Worm (Caenorhabditis elegans) whole organism, midembryonic: ENCODE data around the gene pfd-1.

Source experiments
- T22C8.4 ChIP-seq: fragments of 200-800 bp; sonication (Bioruptor generic); IDR thresholded peaks from 2 replicates; pipeline ENCODE4 v1.3.6; 2022; ENCODE audit warnings: missing genetic modification characterization, missing compliant biosample characterization
- cog-1 ChIP-seq: sonication (generic microtip); optimal IDR thresholded peaks from 2 replicates; lab custom pipeline; 2016; ENCODE audit warnings: missing genetic modification characterization, missing compliant biosample characterization
- flt-1 ChIP-seq: fragments of 200-800 bp; sonication (Bioruptor generic); IDR thresholded peaks from 2 replicates; pipeline ENCODE4 v1.3.6; 2022; ENCODE audit warnings: missing genetic modification characterization, missing compliant biosample characterization
- klf-2 ChIP-seq: fragments of 200-800 bp; sonication (Bioruptor generic); conservative IDR thresholded peaks from 2 replicates; pipeline ENCODE4 v1.3.6; 2022; ENCODE audit warnings: missing genetic modification reagents, missing genetic modification characterization, missing compliant biosample characterization
- med-1 ChIP-seq: sonication (generic microtip); optimal IDR thresholded peaks from 2 replicates; lab custom pipeline; 2017; ENCODE audit warnings: missing genetic modification characterization, mild to moderate bottlenecking, missing compliant biosample characterization, antibody characterized with exemption, missing genetic modification reagents; ENCODE audit not compliant: insufficient read depth
- tab-1 ChIP-seq: fragments of 200-800 bp; sonication (Bioruptor generic); IDR thresholded peaks from 2 replicates; pipeline ENCODE4 v1.3.6; 2022; ENCODE audit warnings: missing genetic modification characterization, missing compliant biosample characterization
- ztf-23 ChIP-seq: fragments of 200-800 bp; sonication (Bioruptor generic); IDR thresholded peaks from 2 replicates; pipeline ENCODE4 v1.3.6; 2022; ENCODE audit warnings: missing genetic modification reagents, missing genetic modification characterization, missing compliant biosample characterization
- ztf-29 ChIP-seq: fragments of 200-800 bp; sonication (Bioruptor generic); IDR thresholded peaks from 2 replicates; pipeline ENCODE4 v1.3.6; 2022; ENCODE audit warnings: missing genetic modification reagents, missing genetic modification characterization, missing compliant biosample characterization

ce11 chrIV:11159886-11160285 lies 10.0 kb downstream of the pfd-1 start, which contains the start of gene mboa-4:
- TF ChIP-seq ztf-23 (no peak), tab-1 (GFP tag; lab: Robert Waterston, UW) (no peak), T22C8.4 (GFP tag; lab: Robert Waterston, UW) (no peak), ztf-29 (GFP tag; lab: Robert Waterston, UW) (no peak), flt-1 (GFP tag; lab: Robert Waterston, UW) (no peak), cog-1 (tag; lab: Kevin White, UChicago) (no peak), klf-2 (GFP tag; lab: Robert Waterston, UW) (no peak), med-1 (GFP tag; lab: Kevin White, UChicago) (no peak)
